Worm (Caenorhabditis elegans) whole organism, L3 larva: ENCODE data around the gene ztf-31.

Experiments
- R02D3.7 ChIP-seq: fragments of 150-350 bp; optimal IDR thresholded peaks from 2 replicates; lab custom pipeline; 2014; ENCODE audit warnings: missing biosample characterization, missing genetic modification characterization
- nhr-237 ChIP-seq: fragments of 150-350 bp; optimal IDR thresholded peaks from 2 replicates; lab custom pipeline; 2014; ENCODE audit warnings: missing biosample characterization, missing genetic modification characterization
- nhr-28 ChIP-seq: fragments of 150-350 bp; optimal IDR thresholded peaks from 2 replicates; lab custom pipeline; 2014; ENCODE audit warnings: missing biosample characterization, missing genetic modification characterization
- nhr-76 ChIP-seq: fragments of 150-350 bp; sonication (generic microtip); optimal IDR thresholded peaks from 5 replicates; lab custom pipeline; 2014; ENCODE audit warnings: missing biosample characterization, missing genetic modification characterization
- skn-1 ChIP-seq: fragments of 150-350 bp; optimal IDR thresholded peaks from 2 replicates; lab custom pipeline; 2014; ENCODE audit warnings: missing biosample characterization, missing genetic modification characterization
- unc-62 ChIP-seq: fragments of 150-350 bp; sonication (generic microtip); optimal IDR thresholded peaks from 4 replicates; lab custom pipeline; 2014; ENCODE audit warnings: missing biosample characterization, missing genetic modification reagents, missing genetic modification characterization

ce11 chrIII:7272828-7273227 lies 31.7 kb downstream of the ztf-31 start:
- TF ChIP-seq skn-1 (tag; lab: Kevin White, UChicago), result no peak
- TF ChIP-seq R02D3.7 (tag; lab: Kevin White, UChicago), result no peak
- TF ChIP-seq nhr-237, result no peak
- TF ChIP-seq unc-62 (GFP tag; lab: Kevin White, UChicago), result no peak
- TF ChIP-seq nhr-76, result no peak
- TF ChIP-seq nhr-28 (tag; lab: Kevin White, UChicago), result no peak
